Worm (Caenorhabditis elegans) whole organism, L4/young adult: ENCODE data around the gene sym-1.

Source experiments
- W03F9.2 ChIP-seq: fragments of 150-350 bp; optimal IDR thresholded peaks from 2 replicates; lab custom pipeline; 2014; ENCODE audit warnings: missing biosample characterization, missing genetic modification characterization
- dao-5 ChIP-seq: sonication (generic microtip); optimal IDR thresholded peaks from 2 replicates; lab custom pipeline; 2016; ENCODE audit warnings: missing genotype, missing genetic modification characterization, moderate library complexity, missing compliant biosample characterization
- him-1 ChIP-seq: sonication (generic microtip); optimal IDR thresholded peaks from 2 replicates; lab custom pipeline; 2016; ENCODE audit warnings: missing genotype, missing genetic modification reagents, missing genetic modification characterization, missing compliant biosample characterization

ce11 chrX:14599245-14599644, 17.8 kb downstream of the sym-1 start, which contains the start of gene C44H4.6:
- no peak for TF ChIP-seq dao-5
- TF ChIP-seq him-1 (tag; lab: Kevin White, UChicago) = no peak
- TF ChIP-seq W03F9.2 = no peak
